Fruit fly (Drosophila melanogaster): Measurements from ENCODE around the gene CTCF.

Gene CTCF

dm6 chr3L:7328567-7329253 lies 27.8 kb downstream of the CTCF start, which contains the start of the genes mrva, CG42307 and mus312 (continued):
- no peak for TF ChIP-seq Bgb (GFP tag; IDR thresholded peaks at IDR 0.05; ENCODE audit: partially characterized antibody)
- TF ChIP-seq CG12104 (GFP tag; optimal IDR thresholded peaks at IDR 0.05): peak; percentile 86
- peak; percentile 92 for TF ChIP-seq CG4328 (GFP tag; optimal IDR thresholded peaks at IDR 0.05)
- TF ChIP-seq trem (tag; optimal IDR thresholded peaks at IDR 0.05): peak; percentile 99
- TF ChIP-seq Opbp (GFP tag; IDR thresholded peaks at IDR 0.05; ENCODE audit: partially characterized antibody): peak; percentile 38; the same call in 1 of the 3 replicates
- TF ChIP-seq pb (GFP tag; optimal IDR thresholded peaks at IDR 0.05): peak; percentile 24
- TF ChIP-seq ewg (GFP tag; optimal IDR thresholded peaks at IDR 0.05): peak; percentile 77
- no peak for TF ChIP-seq Dfd (GFP tag; optimal IDR thresholded peaks at IDR 0.05)
- 0 out of 2 replicates have a peak, but pooled peaks have one; percentile 12 for TF ChIP-seq gsb (GFP tag; IDR thresholded peaks at IDR 0.05)
- peak; percentile 89 for TF ChIP-seq Fer1 (GFP tag; optimal IDR thresholded peaks at IDR 0.05)
- TF ChIP-seq Hr78 (GFP tag; optimal IDR thresholded peaks at IDR 0.05): peak in 1 of 2 experiments; percentile 55
- peak; percentile 83 for TF ChIP-seq CG18764 (GFP tag; optimal IDR thresholded peaks at IDR 0.05)
- TF ChIP-seq CG17359 (tag; optimal IDR thresholded peaks at IDR 0.05): peak; percentile 87
- TF ChIP-seq CG6272 (GFP tag; IDR thresholded peaks at IDR 0.05): 0 out of 2 replicates have a peak, but pooled peaks have one; percentile 64
- peak; percentile 54 for TF ChIP-seq slou (GFP tag; optimal IDR thresholded peaks at IDR 0.05)
- TF ChIP-seq eyg (GFP tag; optimal IDR thresholded peaks at IDR 0.05): no peak
- TF ChIP-seq CG13775 (GFP tag; optimal IDR thresholded peaks at IDR 0.05): peak; percentile 93
- peak; percentile 89 for TF ChIP-seq Oli (tag; optimal IDR thresholded peaks at IDR 0.05)
- TF ChIP-seq CG33557 (GFP tag; optimal IDR thresholded peaks at IDR 0.05): peak; percentile 93
- TF ChIP-seq CG4707 (GFP tag; optimal IDR thresholded peaks at IDR 0.05): no peak
- TF ChIP-seq Nf-YA (GFP tag; IDR thresholded peaks at IDR 0.05): peak; percentile 46; the same call in 1 of the 2 replicates
- peak; percentile 55 for TF ChIP-seq B-H1 (GFP tag; IDR thresholded peaks at IDR 0.05)
- 0 out of 3 replicates have a peak, but pooled peaks have one; percentile 34 for TF ChIP-seq Optix (GFP tag; IDR thresholded peaks at IDR 0.05)
- TF ChIP-seq Xrp1 (GFP tag; IDR thresholded peaks at IDR 0.05): peak; percentile 87
- TF ChIP-seq CG2199 (GFP tag; IDR thresholded peaks at IDR 0.05): no peak
- TF ChIP-seq TFAM (GFP tag; optimal IDR thresholded peaks at IDR 0.05): no peak
- peak; percentile 86 for TF ChIP-seq ind (GFP tag; optimal IDR thresholded peaks at IDR 0.05)
- peak; percentile 71 for TF ChIP-seq CG18476 (GFP tag; optimal IDR thresholded peaks at IDR 0.05)
- peak; percentile 62 for TF ChIP-seq CG8359 (GFP tag; optimal IDR thresholded peaks at IDR 0.05; ENCODE audit: borderline replicate concordance)
- TF ChIP-seq hkb (optimal IDR thresholded peaks at IDR 0.05): no peak
- TF ChIP-seq hkb (GFP tag; IDR thresholded peaks at IDR 0.05): peak; percentile 63; the same call in 1 of the 2 replicates
- peak; percentile 33 for TF ChIP-seq ems (GFP tag; optimal IDR thresholded peaks at IDR 0.05)
- peak; percentile 59 for TF ChIP-seq cato (GFP tag; optimal IDR thresholded peaks at IDR 0.05; ENCODE audit: borderline replicate concordance)
- no peak for TF ChIP-seq tna (GFP tag; IDR thresholded peaks at IDR 0.05; ENCODE audit: partially characterized antibody)
- TF ChIP-seq row (GFP tag; IDR thresholded peaks at IDR 0.05): peak; percentile 96
- peak; percentile 77 for TF ChIP-seq Six4 (GFP tag; optimal IDR thresholded peaks at IDR 0.05)
- peak; percentile 91 for TF ChIP-seq grn (GFP tag; optimal IDR thresholded peaks at IDR 0.05)
- peak; percentile 70 for TF ChIP-seq Elba2 (GFP tag; optimal IDR thresholded peaks at IDR 0.05)
- peak; percentile 66 for TF ChIP-seq CG8290 (GFP tag; optimal IDR thresholded peaks at IDR 0.05)
- TF ChIP-seq CG8290 (tag; optimal IDR thresholded peaks at IDR 0.05): no peak
- peak in 1 of 2 experiments; percentile 49 for TF ChIP-seq chif (GFP tag; optimal IDR thresholded peaks at IDR 0.05)
- TF ChIP-seq gcm2 (GFP tag; optimal IDR thresholded peaks at IDR 0.05): no peak
- peak; percentile 43 for TF ChIP-seq Sin3A (optimal IDR thresholded peaks at IDR 0.05)
- TF ChIP-seq Mrtf (GFP tag; IDR thresholded peaks at IDR 0.05): peak; percentile 83
- TF ChIP-seq CG12155 (GFP tag; optimal IDR thresholded peaks at IDR 0.05): peak; percentile 93
- TF ChIP-seq CG16779 (GFP tag; IDR thresholded peaks at IDR 0.05): no peak
- TF ChIP-seq grau (tag; optimal IDR thresholded peaks at IDR 0.05): peak; percentile 94
- TF ChIP-seq Dek (tag; optimal IDR thresholded peaks at IDR 0.05): peak; percentile 91
- TF ChIP-seq unpg (GFP tag; optimal IDR thresholded peaks at IDR 0.05): peak; percentile 94
- TF ChIP-seq Blimp-1 (GFP tag; optimal IDR thresholded peaks at IDR 0.05): peak; percentile 90
